Fruit fly (Drosophila melanogaster) whole organism, prepupa: ENCODE data around the gene CG14020.

Experiments used
- CG10669 ChIP-seq: fragments of 200-800 bp; sonication (Bioruptor generic); optimal IDR thresholded peaks from 3 replicates; lab custom pipeline; 2018; ENCODE audit warnings: missing biosample characterization, mild to moderate bottlenecking, missing genetic modification characterization, moderate library complexity
- CG11762 ChIP-seq: fragments of 200-800 bp; sonication (Bioruptor generic); optimal IDR thresholded peaks from 3 replicates; lab custom pipeline; 2016; ENCODE audit warnings: missing biosample characterization, missing genetic modification characterization; ENCODE audit not compliant: insufficient read depth
- CG11902 ChIP-seq: fragments of 200-800 bp; sonication (Bioruptor generic); optimal IDR thresholded peaks from 3 replicates; lab custom pipeline; 2016; ENCODE audit warnings: missing biosample characterization, missing genetic modification characterization
- CG15336 ChIP-seq: fragments of 200-800 bp; sonication (Bioruptor generic); IDR thresholded peaks from 2 replicates; pipeline ENCODE4 v1.3.6; 2022; ENCODE audit warnings: missing biosample characterization, missing genetic modification characterization
- CG1621 ChIP-seq: fragments of 200-800 bp; sonication (Bioruptor generic); optimal IDR thresholded peaks from 3 replicates; lab custom pipeline; 2018; ENCODE audit warnings: missing biosample characterization, mild to moderate bottlenecking, missing genetic modification characterization
- CG16779 ChIP-seq: fragments of 200-800 bp; sonication (Bioruptor generic); optimal IDR thresholded peaks from 3 replicates; lab custom pipeline; 2017; ENCODE audit warnings: missing biosample characterization, mild to moderate bottlenecking, missing genetic modification characterization
- CG3032 ChIP-seq: fragments of 200-800 bp; optimal IDR thresholded peaks from 2 replicates; lab custom pipeline; 2019; ENCODE audit warnings: missing biosample characterization, mild to moderate bottlenecking, missing genetic modification characterization, moderate library complexity
- CG31627 ChIP-seq: fragments of 200-800 bp; sonication (Bioruptor generic); optimal IDR thresholded peaks from 3 replicates; lab custom pipeline; 2016; ENCODE audit warnings: missing biosample characterization, missing genetic modification characterization
- CG32006 ChIP-seq: fragments of 200-800 bp; sonication (Bioruptor generic); optimal IDR thresholded peaks from 3 replicates; lab custom pipeline; 2017; ENCODE audit warnings: missing biosample characterization, mild to moderate bottlenecking, missing genetic modification characterization
- CG34406 ChIP-seq: fragments of 200-800 bp; sonication (Bioruptor generic); optimal IDR thresholded peaks from 3 replicates; lab custom pipeline; 2016; ENCODE audit warnings: missing biosample characterization, missing genetic modification characterization
- CG3919 ChIP-seq: fragments of 200-800 bp; sonication (Bioruptor generic); optimal IDR thresholded peaks from 3 replicates; lab custom pipeline; 2016; ENCODE audit warnings: missing biosample characterization, missing genetic modification characterization
- CG4318 ChIP-seq: fragments of 200-800 bp; sonication (Bioruptor generic); optimal IDR thresholded peaks from 3 replicates; lab custom pipeline; 2017; ENCODE audit warnings: missing biosample characterization, mild to moderate bottlenecking, missing genetic modification characterization
- CG6808 ChIP-seq: fragments of 200-800 bp; sonication (Bioruptor generic); optimal IDR thresholded peaks from 3 replicates; lab custom pipeline; 2017; ENCODE audit warnings: missing biosample characterization, missing genetic modification characterization, mild to moderate bottlenecking, moderate library complexity, missing genetic modification reagents
- CG6854 ChIP-seq: fragments of 200-800 bp; sonication (Bioruptor generic); optimal IDR thresholded peaks from 2 replicates; lab custom pipeline; 2017; ENCODE audit warnings: missing biosample characterization, mild to moderate bottlenecking, missing genetic modification characterization
- CG7368 ChIP-seq: fragments of 200-800 bp; sonication (Bioruptor generic); optimal IDR thresholded peaks from 3 replicates; lab custom pipeline; 2016; ENCODE audit warnings: missing biosample characterization, missing genetic modification characterization
- CG8119 ChIP-seq: fragments of 200-800 bp; sonication (Bioruptor generic); IDR thresholded peaks from 3 replicates; pipeline ENCODE4 v1.3.6; 2022; ENCODE audit warnings: missing biosample characterization, missing genetic modification characterization
- CG8319 ChIP-seq: fragments of 200-800 bp; sonication (Bioruptor generic); optimal IDR thresholded peaks from 3 replicates; lab custom pipeline; 2016; ENCODE audit warnings: missing biosample characterization, missing genetic modification characterization
- CG8632 ChIP-seq: fragments of 200-800 bp; sonication (Bioruptor generic); optimal IDR thresholded peaks from 3 replicates; lab custom pipeline; 2016; ENCODE audit warnings: missing biosample characterization, missing genetic modification characterization
- CG9139 ChIP-seq: fragments of 200-800 bp; sonication (Bioruptor generic); optimal IDR thresholded peaks from 3 replicates; lab custom pipeline; 2017; ENCODE audit warnings: missing biosample characterization, mild to moderate bottlenecking, missing genetic modification characterization
- Eip75B ChIP-seq: fragments of 200-800 bp; sonication (Bioruptor generic); optimal IDR thresholded peaks from 3 replicates; lab custom pipeline; 2016; ENCODE audit warnings: missing biosample characterization, missing genetic modification characterization
- Eip93F ChIP-seq: fragments of 200-800 bp; sonication (Bioruptor generic); optimal IDR thresholded peaks from 2 replicates; lab custom pipeline; 2016; ENCODE audit warnings: missing biosample characterization, mild to moderate bottlenecking, missing genetic modification characterization
- Ets21C ChIP-seq: fragments of 200-800 bp; sonication (Bioruptor generic); optimal IDR thresholded peaks from 3 replicates; lab custom pipeline; 2016; ENCODE audit warnings: missing biosample characterization, missing genetic modification characterization
- Ets96B ChIP-seq: fragments of 200-800 bp; optimal IDR thresholded peaks from 2 replicates; lab custom pipeline; 2019; ENCODE audit warnings: missing biosample characterization, mild to moderate bottlenecking, missing genetic modification characterization, moderate library complexity
- Hr39 ChIP-seq: fragments of 200-800 bp; sonication (Bioruptor generic); optimal IDR thresholded peaks from 2 replicates; lab custom pipeline; 2016; ENCODE audit warnings: missing biosample characterization, missing genetic modification characterization
- Hr4 ChIP-seq: fragments of 200-800 bp; sonication (Bioruptor generic); optimal IDR thresholded peaks from 3 replicates; lab custom pipeline; 2016; ENCODE audit warnings: missing biosample characterization, missing genetic modification characterization
- Met ChIP-seq: fragments of 200-800 bp; sonication (Bioruptor generic); optimal IDR thresholded peaks from 3 replicates; lab custom pipeline; 2016; ENCODE audit warnings: missing biosample characterization, missing genetic modification characterization
- Smox ChIP-seq: fragments of 200-800 bp; sonication (Bioruptor generic); optimal IDR thresholded peaks from 3 replicates; lab custom pipeline; 2016; ENCODE audit warnings: missing biosample characterization, missing genetic modification characterization
- Sox102F ChIP-seq: fragments of 200-800 bp; sonication (Bioruptor generic); optimal IDR thresholded peaks from 2 replicates; lab custom pipeline; 2016; ENCODE audit warnings: missing biosample characterization, mild to moderate bottlenecking, missing genetic modification characterization
- Sox15 ChIP-seq: fragments of 200-800 bp; sonication (Bioruptor generic); optimal IDR thresholded peaks from 3 replicates; lab custom pipeline; 2016; ENCODE audit warnings: missing biosample characterization, missing genetic modification characterization
- achi ChIP-seq: fragments of 200-800 bp; sonication (Bioruptor generic); optimal IDR thresholded peaks from 3 replicates; lab custom pipeline; 2016; ENCODE audit warnings: missing biosample characterization, missing genetic modification characterization
- cyc ChIP-seq: fragments of 200-800 bp; sonication (Bioruptor generic); optimal IDR thresholded peaks from 3 replicates; lab custom pipeline; 2016; ENCODE audit warnings: missing biosample characterization, missing genetic modification characterization
- dsx ChIP-seq: fragments of 200-800 bp; optimal IDR thresholded peaks from 3 replicates; lab custom pipeline; 2019; ENCODE audit warnings: missing biosample characterization, mild to moderate bottlenecking, missing genetic modification characterization, moderate library complexity; ENCODE audit not compliant: poor library complexity, severe bottlenecking
- eg ChIP-seq: fragments of 200-800 bp; sonication (Bioruptor generic); IDR thresholded peaks from 3 replicates; pipeline ENCODE4 v1.3.6; 2022; ENCODE audit warnings: missing biosample characterization, missing genetic modification characterization
- esn ChIP-seq: fragments of 200-800 bp; sonication (Bioruptor generic); optimal IDR thresholded peaks from 2 replicates; lab custom pipeline; 2016; ENCODE audit warnings: missing biosample characterization, mild to moderate bottlenecking, missing genetic modification characterization, moderate library complexity
- fd59A ChIP-seq: fragments of 200-800 bp; sonication (Bioruptor generic); optimal IDR thresholded peaks from 2 replicates; lab custom pipeline; 2017; ENCODE audit warnings: missing biosample characterization, mild to moderate bottlenecking, missing genetic modification characterization, missing genetic modification reagents
- fd85E ChIP-seq: fragments of 200-800 bp; sonication (Bioruptor generic); optimal IDR thresholded peaks from 3 replicates; lab custom pipeline; 2016; ENCODE audit warnings: missing biosample characterization, missing genetic modification characterization
- lz ChIP-seq: fragments of 200-800 bp; sonication (Bioruptor generic); optimal IDR thresholded peaks from 3 replicates; lab custom pipeline; 2016; ENCODE audit warnings: missing biosample characterization, missing genetic modification characterization
- net ChIP-seq: fragments of 200-800 bp; sonication (Bioruptor generic); optimal IDR thresholded peaks from 3 replicates; lab custom pipeline; 2016; ENCODE audit warnings: missing biosample characterization, missing genetic modification characterization
- salr ChIP-seq, 2 experiments: fragments of 200-800 bp; sonication (Bioruptor generic); optimal IDR thresholded peaks; 3 replicates each; lab custom pipeline; 2016 to 2018; ENCODE audit warnings: missing biosample characterization in 2 of 2, missing genetic modification characterization in 2 of 2, mild to moderate bottlenecking in 1 of 2
- ss ChIP-seq, 2 experiments: fragments of 200-800 bp; sonication (Bioruptor generic); optimal IDR thresholded peaks; 2 replicates in 1 of 2; 3 replicates in 1 of 2; lab custom pipeline; 2017 to 2018; ENCODE audit warnings: mild to moderate bottlenecking in 2 of 2, missing biosample characterization in 2 of 2, missing genetic modification characterization in 2 of 2, moderate library complexity in 1 of 2
- svp ChIP-seq: fragments of 200-800 bp; sonication (Bioruptor generic); peaks from one replicate; lab custom pipeline; 2016; ENCODE audit warnings: missing biosample characterization, missing genetic modification characterization

The CG14020 gene

dm6 chr2L:5517393-5517792, at the start of gene CG14020:
Gene CG14020, plus strand, starts transcription at chr2L:5517737.
- TF ChIP-seq Sox15 (GFP tag; lab: Kevin White, UChicago) (no peak), CG4318 (GFP tag; lab: Kevin White, UChicago) (no peak), net (GFP tag; lab: Kevin White, UChicago) (no peak), Hr4 (GFP tag; lab: Kevin White, UChicago) (no peak), fd85E (no peak), Ets96B (no peak), Ets21C (no peak), CG10669 (no peak), Sox102F (GFP tag; lab: Kevin White, UChicago) (no peak), esn (GFP tag; lab: Kevin White, UChicago) (no peak), CG3032 (tag; lab: Kevin White, UChicago) (no peak), CG1621 (tag; lab: Kevin White, UChicago) (no peak), CG3919 (GFP tag; lab: Kevin White, UChicago) (no peak), CG6854 (GFP tag; lab: Kevin White, UChicago) (no peak), lz (GFP tag; lab: Kevin White, UChicago) (no peak), salr (GFP tag; optimal IDR thresholded peaks at IDR 0.05; lab: Kevin White, UChicago) (no peak), CG8119 (no peak), eg (GFP tag; lab: Robert Waterston, UW) (no peak), CG15336 (no peak), Smox (GFP tag; lab: Kevin White, UChicago) (no peak)

dm6 chr2L:5467857-5468256, 49.7 kb upstream of the CG14020 start:
- TF ChIP-seq CG16779 (tag; lab: Kevin White, UChicago): no peak
- TF ChIP-seq CG6808 (GFP tag; lab: Kevin White, UChicago): no peak
- no peak for TF ChIP-seq CG32006
- no peak for TF ChIP-seq CG7368 (GFP tag; lab: Kevin White, UChicago)
- TF ChIP-seq CG11902 (GFP tag; lab: Kevin White, UChicago): no peak
- TF ChIP-seq, all 60 proteins: peak for 0

- TF ChIP-seq Hr4 (GFP tag; lab: Kevin White, UChicago) (no peak), Met (no peak), svp (peak; percentile 2), Eip75B (GFP tag; lab: Kevin White, UChicago) (no peak), Ets21C (no peak), achi (no peak), CG3919 (GFP tag; lab: Kevin White, UChicago) (no peak), CG8319 (GFP tag; lab: Kevin White, UChicago) (no peak)
Observed at dm6 chr2L:5469396-5469795, 48.1 kb upstream of the CG14020 start.

dm6 chr2L:5473880-5474446, 43.6 kb upstream of the CG14020 start:
- no peak for TF ChIP-seq CG11762 (GFP tag; lab: Kevin White, UChicago)
- TF ChIP-seq Sox102F (GFP tag; lab: Kevin White, UChicago): no peak
- TF ChIP-seq CG15336: no peak
- TF ChIP-seq CG8632 (GFP tag; lab: Kevin White, UChicago): no peak
- TF ChIP-seq esn (GFP tag; lab: Kevin White, UChicago): no peak
- TF ChIP-seq Hr39 (GFP tag; lab: Kevin White, UChicago): no peak
- no peak for TF ChIP-seq cyc (GFP tag; lab: Kevin White, UChicago)
- TF ChIP-seq lz (GFP tag; lab: Kevin White, UChicago): no peak
- no peak for TF ChIP-seq CG9139
- TF ChIP-seq CG34406 (GFP tag; lab: Kevin White, UChicago): no peak
- TF ChIP-seq Smox (GFP tag; lab: Kevin White, UChicago): no peak
- no peak for TF ChIP-seq CG31627
- no peak for TF ChIP-seq dsx (GFP tag; lab: Kevin White, UChicago)
- TF ChIP-seq fd59A (GFP tag; lab: Kevin White, UChicago): no peak
- TF ChIP-seq CG11902 (GFP tag; lab: Kevin White, UChicago): no peak
- no peak for TF ChIP-seq ss (GFP tag; optimal IDR thresholded peaks at IDR 0.05; lab: Kevin White, UChicago)
- TF ChIP-seq Eip93F (GFP tag; lab: Kevin White, UChicago): no peak
- TF ChIP-seq CG6854 (GFP tag; lab: Kevin White, UChicago): no peak
- TF ChIP-seq, all 60 proteins: peak for 0
